Worm (Caenorhabditis elegans) whole organism, young adult: Measurements from ENCODE around the gene F17C11.12.

Experiments used
- B0336.3 ChIP-seq: fragments of 200-800 bp; sonication (Bioruptor generic); IDR thresholded peaks from 2 replicates; pipeline ENCODE4 v1.3.6; 2022; ENCODE audit warnings: missing genetic modification characterization, missing compliant biosample characterization
- C06A6.2 ChIP-seq: fragments of 200-800 bp; sonication (Bioruptor generic); conservative IDR thresholded peaks from 2 replicates; pipeline ENCODE4 v1.3.6; 2022; ENCODE audit warnings: missing genetic modification characterization, missing compliant biosample characterization
- F22D6.2 ChIP-seq: sonication (generic microtip); optimal IDR thresholded peaks from 2 replicates; lab custom pipeline; 2016; ENCODE audit warnings: mild to moderate bottlenecking, missing genetic modification characterization, missing compliant biosample characterization
- F23B12.7 ChIP-seq: sonication (generic microtip); optimal IDR thresholded peaks from 2 replicates; lab custom pipeline; 2017; ENCODE audit warnings: missing genetic modification characterization, mild to moderate bottlenecking, missing compliant biosample characterization, antibody characterized with exemption, moderate library complexity; ENCODE audit not compliant: insufficient read depth
- F39B2.1 ChIP-seq: fragments of 200-800 bp; sonication (Bioruptor generic); IDR thresholded peaks from 2 replicates; pipeline ENCODE4 v1.3.6; 2022; ENCODE audit warnings: missing genetic modification reagents, missing genetic modification characterization, missing compliant biosample characterization
- F52B5.7 ChIP-seq: sonication (generic microtip); optimal IDR thresholded peaks from 2 replicates; lab custom pipeline; 2016; ENCODE audit warnings: mild to moderate bottlenecking, missing genetic modification characterization, missing compliant biosample characterization
- F55B11.4 ChIP-seq: sonication (generic microtip); optimal IDR thresholded peaks from 2 replicates; lab custom pipeline; 2016; ENCODE audit warnings: missing compliant biosample characterization, missing genetic modification characterization, borderline replicate concordance; ENCODE audit not compliant: insufficient read depth
- Y53G8AR.9 ChIP-seq: fragments of 200-800 bp; sonication (Bioruptor generic); conservative IDR thresholded peaks from 2 replicates; pipeline ENCODE4 v1.3.6; 2022; ENCODE audit warnings: missing genetic modification reagents, missing genetic modification characterization, missing compliant biosample characterization
- Y56A3A.18 ChIP-seq: fragments of 200-800 bp; sonication (Bioruptor generic); IDR thresholded peaks from 2 replicates; pipeline ENCODE4 v1.3.6; 2022; ENCODE audit warnings: missing genetic modification reagents, missing genetic modification characterization, missing compliant biosample characterization
- akir-1 ChIP-seq: fragments of 200-800 bp; sonication (Bioruptor generic); optimal IDR thresholded peaks from 2 replicates; lab custom pipeline; 2018; ENCODE audit warnings: mild to moderate bottlenecking, missing genetic modification characterization, moderate library complexity, missing compliant biosample characterization
- aptf-2 ChIP-seq: fragments of 200-800 bp; sonication (Bioruptor generic); conservative IDR thresholded peaks from 2 replicates; pipeline ENCODE4 v1.3.6; 2022; ENCODE audit warnings: missing genetic modification reagents, missing genetic modification characterization, missing compliant biosample characterization
- attf-3 ChIP-seq: fragments of 200-800 bp; sonication (Bioruptor generic); conservative IDR thresholded peaks from 2 replicates; pipeline ENCODE4 v1.3.6; 2022; ENCODE audit warnings: missing genetic modification reagents, missing genetic modification characterization, missing compliant biosample characterization
- attf-5 ChIP-seq: fragments of 200-800 bp; sonication (Bioruptor generic); optimal IDR thresholded peaks from 2 replicates; lab custom pipeline; 2018; ENCODE audit warnings: mild to moderate bottlenecking, missing genetic modification characterization, missing compliant biosample characterization
- ccch-3 ChIP-seq: fragments of 200-800 bp; sonication (Bioruptor generic); optimal IDR thresholded peaks from 2 replicates; lab custom pipeline; 2018; ENCODE audit warnings: mild to moderate bottlenecking, missing genetic modification characterization, missing compliant biosample characterization
- cebp-1 ChIP-seq, 2 experiments: fragments of 200-800 bp in 1 of 2; sonication (Bioruptor generic) in 1 of 2; sonication (generic microtip) in 1 of 2; IDR thresholded peaks in 1 of 2; optimal IDR thresholded peaks in 1 of 2; 2 replicates each; pipeline versions ENCODE4 v1.3.6 to Lab custom; 2017 to 2022; ENCODE audit warnings: missing compliant biosample characterization in 2 of 2, missing genetic modification characterization in 2 of 2, mild to moderate bottlenecking in 1 of 2, missing genetic modification reagents in 1 of 2, moderate library complexity in 1 of 2
- cebp-2 ChIP-seq: fragments of 200-800 bp; sonication (Bioruptor generic); IDR thresholded peaks from 2 replicates; pipeline ENCODE4 v1.3.6; 2022; ENCODE audit warnings: missing genetic modification characterization, missing compliant biosample characterization
- ceh-58 ChIP-seq: fragments of 200-800 bp; sonication (Bioruptor generic); IDR thresholded peaks from 2 replicates; pipeline ENCODE4 v1.3.6; 2022; ENCODE audit warnings: missing genetic modification characterization, missing compliant biosample characterization
- ceh-79 ChIP-seq: sonication (generic microtip); optimal IDR thresholded peaks from 2 replicates; lab custom pipeline; 2017; ENCODE audit warnings: mild to moderate bottlenecking, missing genetic modification characterization, missing compliant biosample characterization
- dpff-1 ChIP-seq: sonication (generic microtip); optimal IDR thresholded peaks from 2 replicates; lab custom pipeline; 2017; ENCODE audit warnings: mild to moderate bottlenecking, missing genetic modification characterization, missing compliant biosample characterization
- ekl-4 ChIP-seq: fragments of 200-800 bp; sonication (Bioruptor generic); IDR thresholded peaks from 2 replicates; pipeline ENCODE4 v1.3.6; 2022; ENCODE audit warnings: missing genetic modification reagents, missing genetic modification characterization, missing compliant biosample characterization
- fkh-3 ChIP-seq: sonication (generic microtip); optimal IDR thresholded peaks from 2 replicates; lab custom pipeline; 2016; ENCODE audit warnings: mild to moderate bottlenecking, missing genetic modification characterization, missing compliant biosample characterization
- him-1 ChIP-seq: sonication (generic microtip); optimal IDR thresholded peaks from 2 replicates; lab custom pipeline; 2016; ENCODE audit warnings: missing genotype, missing genetic modification reagents, missing genetic modification characterization, missing compliant biosample characterization
- hlh-12 ChIP-seq: sonication (generic microtip); optimal IDR thresholded peaks from 2 replicates; lab custom pipeline; 2016; ENCODE audit warnings: missing genetic modification characterization, missing compliant biosample characterization
- hmg-20 ChIP-seq: fragments of 200-800 bp; sonication (Bioruptor generic); IDR thresholded peaks from 2 replicates; pipeline ENCODE4 v1.3.6; 2022; ENCODE audit warnings: missing genetic modification reagents, missing genetic modification characterization, missing compliant biosample characterization
- hrde-1 ChIP-seq: sonication (generic microtip); optimal IDR thresholded peaks from 2 replicates; lab custom pipeline; 2016; ENCODE audit warnings: missing genetic modification characterization, mild to moderate bottlenecking, missing compliant biosample characterization, moderate library complexity, missing genotype, missing genetic modification reagents, borderline replicate concordance
- let-526 ChIP-seq: fragments of 200-800 bp; sonication (Bioruptor generic); IDR thresholded peaks from 2 replicates; pipeline ENCODE4 v1.3.6; 2022; ENCODE audit warnings: missing genetic modification reagents, missing genetic modification characterization, missing compliant biosample characterization
- let-607 ChIP-seq, 2 experiments: fragments of 200-800 bp in 1 of 2; sonication (Bioruptor generic) in 1 of 2; sonication (generic microtip) in 1 of 2; optimal IDR thresholded peaks; 2 replicates each; lab custom pipeline; 2016 to 2018; ENCODE audit warnings: mild to moderate bottlenecking in 2 of 2, missing compliant biosample characterization in 2 of 2, missing genetic modification characterization in 2 of 2, moderate library complexity in 2 of 2, missing genotype in 1 of 2
- lin-26 ChIP-seq: fragments of 200-800 bp; sonication (Bioruptor generic); IDR thresholded peaks from 2 replicates; pipeline ENCODE4 v1.3.6; 2022; ENCODE audit warnings: missing genetic modification reagents, missing genetic modification characterization, missing compliant biosample characterization
- lir-1 ChIP-seq: fragments of 200-800 bp; sonication (Bioruptor generic); conservative IDR thresholded peaks from 2 replicates; pipeline ENCODE4 v1.3.6; 2022; ENCODE audit warnings: missing genetic modification reagents, missing genetic modification characterization, missing compliant biosample characterization
- lsl-1 ChIP-seq: fragments of 200-800 bp; sonication (Bioruptor generic); optimal IDR thresholded peaks from 2 replicates; lab custom pipeline; 2018; ENCODE audit warnings: mild to moderate bottlenecking, missing genetic modification characterization, moderate library complexity, missing compliant biosample characterization
- madf-6 ChIP-seq: fragments of 200-800 bp; sonication (Bioruptor generic); IDR thresholded peaks from 2 replicates; pipeline ENCODE4 v1.3.6; 2022; ENCODE audit warnings: missing genetic modification reagents, missing genetic modification characterization, missing compliant biosample characterization
- madf-8 ChIP-seq: fragments of 200-800 bp; sonication (Bioruptor generic); conservative IDR thresholded peaks from 2 replicates; pipeline ENCODE4 v1.3.6; 2022; ENCODE audit warnings: missing genetic modification reagents, missing genetic modification characterization, missing compliant biosample characterization
- nfya-2 ChIP-seq: fragments of 200-800 bp; sonication (Bioruptor generic); IDR thresholded peaks from 2 replicates; pipeline ENCODE4 v1.3.6; 2022; ENCODE audit warnings: missing genetic modification reagents, missing genetic modification characterization, missing compliant biosample characterization
- nhr-120 ChIP-seq: fragments of 200-800 bp; sonication (Bioruptor generic); IDR thresholded peaks from 2 replicates; pipeline ENCODE4 v1.3.6; 2022; ENCODE audit warnings: missing genetic modification characterization, missing compliant biosample characterization
- snpc-3.4 ChIP-seq: sonication (generic microtip); optimal IDR thresholded peaks from 2 replicates; lab custom pipeline; 2017; ENCODE audit warnings: missing genetic modification characterization, mild to moderate bottlenecking, missing compliant biosample characterization, antibody characterized with exemption, moderate library complexity, missing genotype, missing genetic modification reagents
- tlf-1 ChIP-seq: fragments of 200-800 bp; sonication (Bioruptor generic); optimal IDR thresholded peaks from 2 replicates; lab custom pipeline; 2018; ENCODE audit warnings: mild to moderate bottlenecking, missing genetic modification characterization, missing compliant biosample characterization
- unc-130 ChIP-seq: sonication (generic microtip); optimal IDR thresholded peaks from 2 replicates; lab custom pipeline; 2016; ENCODE audit warnings: missing genetic modification reagents, missing genetic modification characterization, missing compliant biosample characterization
- ztf-18 ChIP-seq: sonication (generic microtip); optimal IDR thresholded peaks from 2 replicates; lab custom pipeline; 2016; ENCODE audit warnings: missing genotype, mild to moderate bottlenecking, missing genetic modification characterization, missing compliant biosample characterization
- ztf-22 ChIP-seq: fragments of 200-800 bp; sonication (Bioruptor generic); optimal IDR thresholded peaks from 2 replicates; lab custom pipeline; 2018; ENCODE audit warnings: mild to moderate bottlenecking, missing genetic modification characterization, moderate library complexity, missing compliant biosample characterization
- ztf-6 ChIP-seq: fragments of 200-800 bp; sonication (Bioruptor generic); IDR thresholded peaks from 2 replicates; pipeline ENCODE4 v1.3.6; 2022; ENCODE audit warnings: missing genetic modification reagents, missing genetic modification characterization, missing compliant biosample characterization

The F17C11.12 gene

ce11 chrV:10894601-10895000, 42.1 kb downstream of the F17C11.12 start, which contains the start of the genes F32D8.14 and F32D8.5 (continued):
- TF ChIP-seq hrde-1 (no peak), let-526 (GFP tag; lab: Robert Waterston, UW) (no peak), ztf-22 (GFP tag; lab: Kevin White, UChicago) (no peak), hmg-20 (GFP tag; lab: Robert Waterston, UW) (no peak), B0336.3 (GFP tag; lab: Robert Waterston, UW) (no peak), ccch-3 (peak; percentile 8), C06A6.2 (0 out of 2 replicates have a peak, but pooled peaks have one; percentile 25), Y56A3A.18 (0 out of 2 replicates have a peak, but pooled peaks have one; percentile 38), ceh-58 (GFP tag; lab: Robert Waterston, UW) (no peak), unc-130 (GFP tag; lab: Kevin White, UChicago) (peak; percentile 39), nfya-2 (GFP tag; lab: Robert Waterston, UW) (no peak), aptf-2 (GFP tag; lab: Robert Waterston, UW) (0 out of 2 replicates have a peak, but pooled peaks have one; percentile 9), attf-5 (GFP tag; lab: Kevin White, UChicago) (peak; percentile 60), lin-26 (GFP tag; lab: Robert Waterston, UW) (no peak), him-1 (tag; lab: Kevin White, UChicago) (no peak), lsl-1 (peak; percentile 30), ekl-4 (GFP tag; lab: Robert Waterston, UW) (no peak), nhr-120 (GFP tag; lab: Robert Waterston, UW) (no peak), cebp-1 (GFP tag; IDR thresholded peaks at IDR 0.05; lab: Robert Waterston, UW) (no peak), cebp-1 (tag; optimal IDR thresholded peaks at IDR 0.05; lab: Kevin White, UChicago) (peak; percentile 56), ztf-18 (tag; lab: Kevin White, UChicago) (peak; percentile 51), hlh-12 (tag; lab: Kevin White, UChicago) (no peak), tlf-1 (GFP tag; lab: Kevin White, UChicago) (no peak), lir-1 (GFP tag; lab: Robert Waterston, UW) (no peak), fkh-3 (tag; lab: Kevin White, UChicago) (no peak), akir-1 (no peak), snpc-3.4 (peak; percentile 70), F39B2.1 (GFP tag; lab: Robert Waterston, UW) (no peak), attf-3 (GFP tag; lab: Robert Waterston, UW) (no peak), dpff-1 (tag; lab: Kevin White, UChicago) (no peak)
- TF ChIP-seq, all 124 proteins: peak for 37

DNA sequence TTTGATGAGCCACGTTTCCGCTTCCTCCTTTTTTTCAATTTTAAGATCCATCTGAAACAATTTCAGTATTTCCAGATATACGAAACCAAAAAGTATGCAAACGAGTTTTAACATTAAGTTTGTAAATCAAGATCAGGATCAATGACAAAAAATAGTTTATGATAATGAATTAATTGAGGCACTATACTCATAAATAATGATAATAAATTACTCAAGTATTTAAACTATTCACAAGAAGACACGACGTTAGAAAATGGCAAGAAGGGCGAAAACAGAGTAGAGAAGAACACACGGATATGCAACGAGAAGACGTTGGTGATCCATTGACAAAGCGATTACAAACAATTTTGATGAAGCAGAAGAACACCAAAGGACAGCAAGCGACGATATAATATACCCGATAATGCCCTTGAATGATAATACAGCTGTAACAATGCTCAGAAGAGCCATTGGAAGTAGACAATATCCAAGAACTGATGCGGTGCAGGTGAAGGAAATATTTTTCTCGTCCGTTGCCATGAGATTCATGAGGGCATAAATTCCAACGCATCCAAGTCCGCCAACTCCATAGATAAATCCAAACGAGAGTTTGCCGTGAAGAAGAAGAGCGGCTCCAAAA, 43.1 kb downstream of the F17C11.12 start, which contains the start of gene F32D8.4:
F32D8.4 (minus strand) TSS at position 51 of the 619 bp plus-strand sequence.
- TF ChIP-seq F22D6.2 (tag; lab: Kevin White, UChicago), result no peak
- TF ChIP-seq let-526 (GFP tag; lab: Robert Waterston, UW), result no peak
- no peak for TF ChIP-seq madf-6 (GFP tag; lab: Robert Waterston, UW)
- no peak for TF ChIP-seq cebp-2
- TF ChIP-seq let-607 (tag; optimal IDR thresholded peaks at IDR 0.05; lab: Kevin White, UChicago), result no peak
- no peak for TF ChIP-seq Y53G8AR.9
- TF ChIP-seq F55B11.4 (tag; lab: Kevin White, UChicago), result no peak
- no peak for TF ChIP-seq ztf-6 (GFP tag; lab: Robert Waterston, UW)
- no peak for TF ChIP-seq Y56A3A.18
- no peak for TF ChIP-seq ceh-79
- TF ChIP-seq F23B12.7, result no peak
- no peak for TF ChIP-seq madf-8
- no peak for TF ChIP-seq F52B5.7 (tag; lab: Kevin White, UChicago)
- TF ChIP-seq, all 124 proteins: peak for 0
